Fruit fly (Drosophila melanogaster): ENCODE measurements around the gene Membrin.

Membrin gene

dm6 chr3L:5365880-5366507 lies at the start of gene Membrin, which contains the start of gene Uev1A:
Membrin (plus strand) TSS chr3L:5366455.
Uev1A (minus strand) TSS chr3L:5366225.
- TF ChIP-seq insv (optimal IDR thresholded peaks at IDR 0.05) (no peak), psq (optimal IDR thresholded peaks at IDR 0.05) (no peak), Sin3A (optimal IDR thresholded peaks at IDR 0.05) (no peak), h (optimal IDR thresholded peaks at IDR 0.05) (no peak), ttk (optimal IDR thresholded peaks at IDR 0.05) (no peak), Myc (optimal IDR thresholded peaks at IDR 0.05) (no peak)

- TF ChIP-seq psq (optimal IDR thresholded peaks at IDR 0.05): no peak
- TF ChIP-seq Myc (optimal IDR thresholded peaks at IDR 0.05): no peak
- TF ChIP-seq Sin3A (optimal IDR thresholded peaks at IDR 0.05): no peak
- no peak for TF ChIP-seq h (optimal IDR thresholded peaks at IDR 0.05)
- TF ChIP-seq insv (optimal IDR thresholded peaks at IDR 0.05): no peak
Measured at dm6 chr3L:5327821-5328220, 38.4 kb upstream of the Membrin start.

dm6 chr3L:5329460-5329859 lies 36.8 kb upstream of the Membrin start:
- no peak for TF ChIP-seq ttk (optimal IDR thresholded peaks at IDR 0.05)

DNA sequence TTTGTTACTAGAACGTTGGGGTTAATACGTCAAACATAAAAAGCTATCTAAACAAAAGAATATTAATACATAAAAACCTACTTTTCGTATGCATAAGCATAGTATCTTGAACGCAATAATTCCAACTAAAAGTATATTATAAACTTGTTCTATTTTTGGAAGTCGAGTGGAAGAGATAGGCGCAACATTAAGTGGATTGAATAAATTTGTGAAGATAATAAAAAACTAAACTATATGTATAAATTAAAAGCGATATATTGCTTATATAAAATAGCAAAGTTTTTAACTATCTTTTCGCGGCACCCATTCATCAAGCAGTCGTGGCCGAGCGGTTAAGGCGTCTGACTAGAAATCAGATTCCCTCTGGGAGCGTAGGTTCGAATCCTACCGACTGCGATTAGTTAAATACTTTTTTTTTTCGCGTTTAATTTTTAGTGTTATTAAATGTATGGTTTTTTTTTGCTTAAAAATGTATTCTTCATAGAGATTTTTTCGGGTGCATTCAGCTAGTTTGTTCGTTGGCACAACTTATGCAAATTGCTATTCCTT lies 24.4 kb upstream of the Membrin start:
- TF ChIP-seq Sin3A (optimal IDR thresholded peaks at IDR 0.05): no peak
- no peak for TF ChIP-seq psq (optimal IDR thresholded peaks at IDR 0.05)
- no peak for TF ChIP-seq ttk (optimal IDR thresholded peaks at IDR 0.05)
- TF ChIP-seq Myc (optimal IDR thresholded peaks at IDR 0.05): no peak
- TF ChIP-seq insv (optimal IDR thresholded peaks at IDR 0.05): no peak
- no peak for TF ChIP-seq h (optimal IDR thresholded peaks at IDR 0.05)

DNA sequence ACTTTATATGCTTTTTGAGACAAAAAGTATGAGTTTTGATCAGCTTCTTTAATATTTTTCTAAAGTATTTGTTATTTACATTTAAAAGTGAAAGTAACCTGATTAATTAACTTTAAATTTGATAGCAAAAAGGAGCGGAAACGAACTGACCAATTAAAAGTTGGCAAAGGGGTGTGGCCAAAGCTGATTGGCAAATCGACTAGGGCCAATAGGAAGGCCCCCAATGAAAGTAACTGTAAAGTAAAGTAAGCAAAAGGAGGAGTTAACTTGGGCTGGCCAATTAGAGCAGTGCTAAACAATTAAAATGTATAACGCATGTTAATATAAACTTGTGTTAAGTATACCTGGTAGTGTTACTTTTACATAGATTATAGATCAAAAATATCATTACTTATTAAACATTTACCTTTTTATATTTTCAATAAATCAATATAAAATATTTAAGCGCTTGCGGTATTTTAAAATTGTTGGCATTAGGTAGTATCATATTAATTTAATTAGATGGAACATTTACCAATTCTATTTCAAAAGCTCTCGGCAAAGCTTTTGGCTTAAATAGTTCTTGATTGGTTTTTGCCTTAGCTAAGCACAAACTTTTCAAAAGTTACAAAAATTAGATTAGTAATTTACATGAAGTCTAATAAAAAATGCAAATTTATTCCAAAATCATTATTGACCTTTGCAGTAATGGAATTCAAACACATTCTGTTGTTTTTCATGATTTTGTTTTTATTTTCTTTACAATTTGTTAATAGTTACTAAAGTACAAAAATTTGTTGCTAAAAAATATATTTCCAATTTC lies 23.1 kb upstream of the Membrin start:
- TF ChIP-seq insv (optimal IDR thresholded peaks at IDR 0.05) (no peak), Sin3A (optimal IDR thresholded peaks at IDR 0.05) (no peak), h (optimal IDR thresholded peaks at IDR 0.05) (no peak), Myc (optimal IDR thresholded peaks at IDR 0.05) (no peak), psq (optimal IDR thresholded peaks at IDR 0.05) (no peak), ttk (optimal IDR thresholded peaks at IDR 0.05) (no peak)

- TF ChIP-seq psq (optimal IDR thresholded peaks at IDR 0.05) (no peak), ttk (optimal IDR thresholded peaks at IDR 0.05) (no peak), Sin3A (optimal IDR thresholded peaks at IDR 0.05) (no peak), Myc (optimal IDR thresholded peaks at IDR 0.05) (no peak), insv (optimal IDR thresholded peaks at IDR 0.05) (no peak), h (optimal IDR thresholded peaks at IDR 0.05) (no peak)
Measured at dm6 chr3L:5348987-5349386, 17.3 kb upstream of the Membrin start.

dm6 chr3L:5349751-5350310 lies 16.4 kb upstream of the Membrin start:
- no peak for TF ChIP-seq insv (optimal IDR thresholded peaks at IDR 0.05)
- no peak for TF ChIP-seq h (optimal IDR thresholded peaks at IDR 0.05)
- no peak for TF ChIP-seq Myc (optimal IDR thresholded peaks at IDR 0.05)
- TF ChIP-seq Sin3A (optimal IDR thresholded peaks at IDR 0.05): no peak
- TF ChIP-seq ttk (optimal IDR thresholded peaks at IDR 0.05): no peak
- TF ChIP-seq psq (optimal IDR thresholded peaks at IDR 0.05): no peak

DNA sequence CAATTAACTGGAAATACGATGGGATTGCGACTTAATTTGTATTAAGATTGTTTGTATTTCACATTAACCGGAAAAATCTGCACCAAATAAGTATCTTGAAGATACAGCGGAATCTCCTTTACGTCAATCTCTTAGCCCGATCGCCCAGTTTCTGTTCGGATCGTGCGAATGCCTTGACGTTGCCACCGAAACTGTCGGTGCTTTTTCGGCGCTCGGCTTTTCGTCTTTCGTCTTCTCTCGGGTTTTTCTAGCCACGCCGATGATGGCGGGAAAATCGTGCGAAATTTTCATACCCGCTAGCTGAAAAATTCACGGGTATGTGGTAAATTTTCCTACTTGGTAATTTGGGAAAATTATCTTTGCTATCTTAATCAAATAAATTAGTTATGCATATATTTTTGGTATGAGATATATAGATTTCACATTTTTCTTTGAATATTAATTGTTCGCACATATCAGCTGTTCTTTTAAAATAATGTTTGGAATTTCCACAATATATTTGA lies 14.9 kb upstream of the Membrin start:
- TF ChIP-seq psq (optimal IDR thresholded peaks at IDR 0.05) (no peak), Sin3A (optimal IDR thresholded peaks at IDR 0.05) (no peak), ttk (optimal IDR thresholded peaks at IDR 0.05) (no peak), insv (optimal IDR thresholded peaks at IDR 0.05) (no peak), h (optimal IDR thresholded peaks at IDR 0.05) (no peak), Myc (optimal IDR thresholded peaks at IDR 0.05) (no peak)

dm6 chr3L:5352684-5353322 lies 13.5 kb upstream of the Membrin start:
- TF ChIP-seq psq (optimal IDR thresholded peaks at IDR 0.05): no peak
- TF ChIP-seq insv (optimal IDR thresholded peaks at IDR 0.05): no peak
- no peak for TF ChIP-seq Myc (optimal IDR thresholded peaks at IDR 0.05)
- TF ChIP-seq ttk (optimal IDR thresholded peaks at IDR 0.05): no peak
- no peak for TF ChIP-seq h (optimal IDR thresholded peaks at IDR 0.05)
- no peak for TF ChIP-seq Sin3A (optimal IDR thresholded peaks at IDR 0.05)

- TF ChIP-seq ttk (optimal IDR thresholded peaks at IDR 0.05): no peak
- TF ChIP-seq Myc (optimal IDR thresholded peaks at IDR 0.05): no peak
- no peak for TF ChIP-seq insv (optimal IDR thresholded peaks at IDR 0.05)
- TF ChIP-seq h (optimal IDR thresholded peaks at IDR 0.05): no peak
- TF ChIP-seq Sin3A (optimal IDR thresholded peaks at IDR 0.05): no peak
- no peak for TF ChIP-seq psq (optimal IDR thresholded peaks at IDR 0.05)
Measured at dm6 chr3L:5353484-5354056, 12.7 kb upstream of the Membrin start.

dm6 chr3L:5354472-5354871 lies 11.8 kb upstream of the Membrin start:
- TF ChIP-seq insv (optimal IDR thresholded peaks at IDR 0.05) (no peak), ttk (optimal IDR thresholded peaks at IDR 0.05) (no peak), Sin3A (optimal IDR thresholded peaks at IDR 0.05) (no peak), h (optimal IDR thresholded peaks at IDR 0.05) (no peak), Myc (optimal IDR thresholded peaks at IDR 0.05) (no peak)
